Worm (Caenorhabditis elegans) whole organism, mixed stage, embryonic: ENCODE data around the gene cdh-9.

Source experiments
- ceh-39 ChIP-seq: fragments of 150-350 bp; optimal IDR thresholded peaks from 2 replicates; lab custom pipeline; 2014; ENCODE audit warnings: missing biosample characterization, missing genetic modification characterization
- elt-3 ChIP-seq: fragments of 150-350 bp; optimal IDR thresholded peaks from 2 replicates; lab custom pipeline; 2014; ENCODE audit warnings: missing biosample characterization, missing genetic modification characterization
- mls-2 ChIP-seq: sonication (generic microtip); optimal IDR thresholded peaks from 2 replicates; lab custom pipeline; 2016; ENCODE audit warnings: mild to moderate bottlenecking, missing genetic modification characterization, moderate library complexity, missing compliant biosample characterization
- nhr-2 ChIP-seq: fragments of 150-350 bp; optimal IDR thresholded peaks from 2 replicates; lab custom pipeline; 2014; ENCODE audit warnings: missing biosample characterization, missing genetic modification characterization
- nhr-237 ChIP-seq: fragments of 150-350 bp; optimal IDR thresholded peaks from 2 replicates; lab custom pipeline; 2014; ENCODE audit warnings: missing biosample characterization, missing genetic modification characterization
- snpc-4 ChIP-seq: fragments of 150-350 bp; optimal IDR thresholded peaks from 2 replicates; lab custom pipeline; 2014; ENCODE audit warnings: missing biosample characterization, missing genetic modification characterization

DNA sequence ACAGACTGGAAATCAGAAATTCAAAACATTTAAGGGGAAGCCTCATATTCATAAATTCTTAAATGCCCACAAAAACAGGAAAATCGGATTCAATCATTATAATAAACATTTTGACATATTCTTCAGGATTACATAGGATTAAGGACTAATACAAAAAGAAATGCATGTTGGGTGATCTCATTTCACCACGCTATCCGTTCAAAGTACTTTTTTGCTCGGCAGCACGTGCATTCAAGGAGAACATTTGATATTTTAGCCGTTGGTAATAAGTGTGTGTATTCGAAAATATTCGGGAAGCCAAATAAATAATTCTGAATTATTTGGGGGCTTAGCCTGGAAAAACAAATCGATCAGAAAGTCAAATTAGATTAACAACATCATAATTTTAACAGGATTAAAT lies 55.6 kb downstream of the cdh-9 start:
- no peak for TF ChIP-seq nhr-2 (tag; lab: Kevin White, UChicago)
- TF ChIP-seq snpc-4, result no peak
- no peak for TF ChIP-seq mls-2 (tag; lab: Kevin White, UChicago)
- TF ChIP-seq elt-3 (tag; lab: Kevin White, UChicago), result no peak
- no peak for TF ChIP-seq nhr-237 (tag; lab: Kevin White, UChicago)
- no peak for TF ChIP-seq ceh-39 (tag; lab: Kevin White, UChicago)
